Worm (Caenorhabditis elegans) whole organism, L3 larva: ENCODE measurements around the gene ins-9.

Experiments
- aly-2 ChIP-seq: fragments of 150-350 bp; optimal IDR thresholded peaks from 2 replicates; lab custom pipeline; 2014; ENCODE audit warnings: missing biosample characterization, missing genetic modification characterization
- ama-1 ChIP-seq: fragments of 150-350 bp; optimal IDR thresholded peaks from 2 replicates; lab custom pipeline; 2018
- ceh-28 ChIP-seq: fragments of 150-350 bp; optimal IDR thresholded peaks from 2 replicates; lab custom pipeline; 2014; ENCODE audit warnings: missing biosample characterization, missing genetic modification reagents, missing genetic modification characterization
- nhr-11 ChIP-seq: fragments of 150-350 bp; optimal IDR thresholded peaks from 2 replicates; lab custom pipeline; 2014; ENCODE audit warnings: missing biosample characterization, missing genetic modification characterization
- pha-4 ChIP-seq: fragments of 150-350 bp; optimal IDR thresholded peaks from 2 replicates; lab custom pipeline; 2014; ENCODE audit warnings: missing biosample characterization, missing genetic modification reagents, missing genetic modification characterization
- skn-1 ChIP-seq: fragments of 150-350 bp; optimal IDR thresholded peaks from 2 replicates; lab custom pipeline; 2014; ENCODE audit warnings: missing biosample characterization, missing genetic modification characterization
- snpc-4 ChIP-seq: fragments of 150-350 bp; optimal IDR thresholded peaks from 2 replicates; lab custom pipeline; 2014; ENCODE audit warnings: missing biosample characterization, missing genetic modification characterization
- unc-62 ChIP-seq: fragments of 150-350 bp; sonication (generic microtip); optimal IDR thresholded peaks from 4 replicates; lab custom pipeline; 2014; ENCODE audit warnings: missing biosample characterization, missing genetic modification reagents, missing genetic modification characterization
- zag-1 ChIP-seq: fragments of 150-350 bp; optimal IDR thresholded peaks from 2 replicates; lab custom pipeline; 2014; ENCODE audit warnings: missing biosample characterization, missing genetic modification characterization

DNA sequence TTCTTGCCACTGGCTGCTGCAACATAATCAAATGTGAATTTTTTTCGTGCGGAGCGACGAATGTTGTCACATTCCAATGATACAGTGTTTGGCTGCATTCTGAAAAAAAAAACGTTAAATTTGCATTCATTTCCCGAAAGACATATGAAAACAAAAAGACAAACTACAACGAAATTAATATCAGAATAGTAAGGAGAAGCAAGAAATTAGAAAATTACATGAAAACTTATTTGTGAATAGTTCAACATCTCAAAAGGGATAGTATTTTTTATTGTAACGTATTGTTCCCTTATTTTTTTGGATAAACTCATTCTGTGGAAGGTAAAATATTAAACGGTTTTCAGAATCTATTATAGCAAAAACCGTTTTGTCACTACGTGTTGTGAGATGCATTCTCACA is 12.9 kb downstream of the ins-9 start, which contains the start of gene sprp-4:
- TF ChIP-seq pha-4 (tag; lab: Kevin White, UChicago) (no peak), aly-2 (tag; lab: Kevin White, UChicago) (no peak), skn-1 (tag; lab: Kevin White, UChicago) (no peak), ama-1 (lab: Kevin White, UChicago) (no peak), zag-1 (tag; lab: Kevin White, UChicago) (no peak), snpc-4 (no peak), nhr-11 (tag; lab: Kevin White, UChicago) (no peak), unc-62 (GFP tag; lab: Kevin White, UChicago) (no peak), ceh-28 (tag; lab: Kevin White, UChicago) (no peak)
